Fruit fly (Drosophila melanogaster) whole organism, embryonic: ENCODE results near the gene Atpalpha.

Experiments
- Antp ChIP-seq: fragments of 200-800 bp; sonication (Bioruptor generic); optimal IDR thresholded peaks from 3 replicates; lab custom pipeline; 2016; ENCODE audit warnings: missing biosample characterization, missing genetic modification characterization
- Bdp1 ChIP-seq: fragments of 200-800 bp; sonication (Bioruptor generic); optimal IDR thresholded peaks from 3 replicates; lab custom pipeline; 2016; ENCODE audit warnings: missing biosample characterization, missing genetic modification characterization
- Blimp-1 ChIP-seq: fragments of 200-800 bp; sonication (Bioruptor generic); optimal IDR thresholded peaks from 3 replicates; lab custom pipeline; 2018; ENCODE audit warnings: missing biosample characterization, missing genetic modification characterization, mild to moderate bottlenecking, moderate library complexity, missing genetic modification reagents
- CG11085 ChIP-seq: fragments of 200-800 bp; sonication (Bioruptor generic); IDR thresholded peaks from 2 replicates; pipeline ENCODE4 v1.3.6; 2022; ENCODE audit warnings: missing biosample characterization, missing genetic modification characterization
- CG11247 ChIP-seq: fragments of 200-800 bp; sonication (Bioruptor generic); IDR thresholded peaks from 2 replicates; pipeline ENCODE4 v1.3.6; 2022; ENCODE audit warnings: missing biosample characterization, missing genetic modification characterization
- CG12155 ChIP-seq: fragments of 200-800 bp; sonication (Bioruptor generic); optimal IDR thresholded peaks from 3 replicates; lab custom pipeline; 2016; ENCODE audit warnings: missing biosample characterization, missing genetic modification characterization
- CG12391 ChIP-seq: fragments of 200-800 bp; sonication (Bioruptor generic); optimal IDR thresholded peaks from 3 replicates; lab custom pipeline; 2018; ENCODE audit warnings: missing biosample characterization, mild to moderate bottlenecking, missing genetic modification characterization, moderate library complexity
- CG13775 ChIP-seq: fragments of 200-800 bp; sonication (Bioruptor generic); optimal IDR thresholded peaks from 3 replicates; lab custom pipeline; 2017; ENCODE audit warnings: missing biosample characterization, mild to moderate bottlenecking, missing genetic modification characterization
- CG14014 ChIP-seq: fragments of 200-800 bp; sonication (Bioruptor generic); IDR thresholded peaks from 2 replicates; pipeline ENCODE4 v1.3.6; 2022; ENCODE audit warnings: missing biosample characterization, missing genetic modification characterization
- CG17359 ChIP-seq: fragments of 200-800 bp; sonication (Bioruptor generic); optimal IDR thresholded peaks from 3 replicates; lab custom pipeline; 2018; ENCODE audit warnings: missing biosample characterization, mild to moderate bottlenecking, missing genetic modification characterization, moderate library complexity
- CG17385 ChIP-seq: fragments of 200-800 bp; sonication (Bioruptor generic); optimal IDR thresholded peaks from 3 replicates; lab custom pipeline; 2018; ENCODE audit warnings: missing biosample characterization, mild to moderate bottlenecking, missing genetic modification characterization
- CG1792 ChIP-seq: fragments of 200-800 bp; sonication (Bioruptor generic); optimal IDR thresholded peaks from 2 replicates; lab custom pipeline; 2016; ENCODE audit warnings: missing biosample characterization, missing genetic modification characterization
- CG4328 ChIP-seq: fragments of 200-800 bp; sonication (Bioruptor generic); optimal IDR thresholded peaks from 3 replicates; lab custom pipeline; 2017; ENCODE audit warnings: missing biosample characterization, missing genetic modification reagents, missing genetic modification characterization
- CG4820 ChIP-seq: fragments of 200-800 bp; sonication (Bioruptor generic); optimal IDR thresholded peaks from 3 replicates; lab custom pipeline; 2016; ENCODE audit warnings: missing biosample characterization, missing genetic modification characterization
- CG5180 ChIP-seq: fragments of 200-800 bp; sonication (Bioruptor generic); optimal IDR thresholded peaks from 3 replicates; lab custom pipeline; 2017; ENCODE audit warnings: missing biosample characterization, missing genetic modification characterization, mild to moderate bottlenecking, moderate library complexity, missing genetic modification reagents
- CG8944 ChIP-seq: fragments of 200-800 bp; sonication (Bioruptor generic); optimal IDR thresholded peaks from 3 replicates; lab custom pipeline; 2016; ENCODE audit warnings: missing biosample characterization, missing genetic modification characterization
- CrebB ChIP-seq: fragments of 200-800 bp; sonication (Bioruptor generic); optimal IDR thresholded peaks from 3 replicates; lab custom pipeline; 2018; ENCODE audit warnings: missing biosample characterization, mild to moderate bottlenecking, missing genetic modification characterization
- E2f2 ChIP-seq: fragments of 200-800 bp; sonication (Bioruptor generic); IDR thresholded peaks from 2 replicates; pipeline ENCODE4 v1.3.6; 2022; ENCODE audit warnings: missing biosample characterization, missing genetic modification characterization
- Ets97D ChIP-seq: fragments of 200-800 bp; sonication (Bioruptor generic); optimal IDR thresholded peaks from 3 replicates; lab custom pipeline; 2016; ENCODE audit warnings: missing biosample characterization, missing genetic modification characterization
- H2.0 ChIP-seq: fragments of 200-800 bp; sonication (Bioruptor generic); IDR thresholded peaks from 2 replicates; pipeline ENCODE4 v1.3.6; 2022; ENCODE audit warnings: missing biosample characterization, missing genetic modification characterization
- Hr39 ChIP-seq: fragments of >200 bp; optimal IDR thresholded peaks from 2 replicates; lab custom pipeline; 2017
- MESR4 ChIP-seq: fragments of 200-800 bp; sonication (Bioruptor generic); optimal IDR thresholded peaks from 2 replicates; lab custom pipeline; 2018; ENCODE audit warnings: missing biosample characterization, mild to moderate bottlenecking, missing genetic modification characterization, moderate library complexity
- Max ChIP-seq: fragments of 200-800 bp; sonication (Bioruptor generic); optimal IDR thresholded peaks from 2 replicates; lab custom pipeline; 2016; ENCODE audit warnings: missing biosample characterization, mild to moderate bottlenecking, missing genetic modification characterization
- Oaz ChIP-seq: fragments of 200-800 bp; sonication (Bioruptor generic); IDR thresholded peaks from 2 replicates; pipeline ENCODE4 v1.3.6; 2022; ENCODE audit warnings: missing biosample characterization, missing genetic modification characterization
- Pdp1 ChIP-seq, 2 experiments: fragments of 200-800 bp; sonication (Bioruptor generic); optimal IDR thresholded peaks; 3 replicates each; lab custom pipeline; 2016; ENCODE audit warnings: missing biosample characterization in 2 of 2, missing genetic modification characterization in 2 of 2, mild to moderate bottlenecking in 1 of 2, moderate library complexity in 1 of 2
- Side ChIP-seq: fragments of 200-800 bp; sonication (Bioruptor generic); optimal IDR thresholded peaks from 2 replicates; lab custom pipeline; 2016; ENCODE audit warnings: missing biosample characterization, missing genetic modification characterization
- TFAM ChIP-seq: fragments of 200-800 bp; sonication (Bioruptor generic); optimal IDR thresholded peaks from 2 replicates; lab custom pipeline; 2017; ENCODE audit warnings: missing biosample characterization, missing genetic modification characterization, inconsistent platforms
- Vsx1 ChIP-seq: fragments of 200-800 bp; sonication (Bioruptor generic); optimal IDR thresholded peaks from 2 replicates; lab custom pipeline; 2017; ENCODE audit warnings: missing biosample characterization, mild to moderate bottlenecking, missing genetic modification characterization, missing genetic modification reagents
- az2 ChIP-seq: fragments of 200-800 bp; sonication (Bioruptor generic); optimal IDR thresholded peaks from 3 replicates; lab custom pipeline; 2016; ENCODE audit warnings: missing biosample characterization, missing genetic modification characterization
- cad ChIP-seq: fragments of >200 bp; optimal IDR thresholded peaks from 2 replicates; lab custom pipeline; 2017; ENCODE audit warnings: missing biosample characterization, missing genetic modification characterization
- dan ChIP-seq: fragments of 200-800 bp; sonication (Bioruptor generic); IDR thresholded peaks from 2 replicates; pipeline ENCODE4 v1.3.6; 2022; ENCODE audit warnings: missing biosample characterization, missing genetic modification characterization
- exex ChIP-seq: fragments of 200-800 bp; sonication (Bioruptor generic); optimal IDR thresholded peaks from 4 replicates; lab custom pipeline; 2018; ENCODE audit warnings: missing biosample characterization, mild to moderate bottlenecking, missing genetic modification characterization, moderate library complexity
- fd102C ChIP-seq: fragments of 200-800 bp; sonication (Bioruptor generic); optimal IDR thresholded peaks from 2 replicates; lab custom pipeline; 2018; ENCODE audit warnings: missing biosample characterization, mild to moderate bottlenecking, missing genetic modification characterization, moderate library complexity
- gro ChIP-seq: fragments of 200-800 bp; sonication (Bioruptor generic); optimal IDR thresholded peaks from 2 replicates; lab custom pipeline; 2016; ENCODE audit warnings: missing biosample characterization, missing genetic modification characterization
- ham ChIP-seq: fragments of 200-800 bp; sonication (Bioruptor generic); IDR thresholded peaks from 2 replicates; pipeline ENCODE4 v1.3.6; 2022; ENCODE audit warnings: missing biosample characterization, missing genetic modification characterization
- kay ChIP-seq: fragments of 200-800 bp; sonication (Bioruptor generic); optimal IDR thresholded peaks from 2 replicates; lab custom pipeline; 2016; ENCODE audit warnings: missing biosample characterization, missing genetic modification characterization
- knrl ChIP-seq: fragments of 200-800 bp; sonication (Bioruptor generic); IDR thresholded peaks from 3 replicates; pipeline ENCODE4 v1.3.6; 2022; ENCODE audit warnings: missing biosample characterization, missing genetic modification characterization; ENCODE audit not compliant: partially characterized antibody
- mld ChIP-seq: fragments of 200-800 bp; sonication (Bioruptor generic); IDR thresholded peaks from 3 replicates; pipeline ENCODE4 v1.3.6; 2022; ENCODE audit warnings: missing biosample characterization, missing genetic modification characterization; ENCODE audit not compliant: partially characterized antibody
- nom ChIP-seq: fragments of 200-800 bp; sonication (Bioruptor generic); optimal IDR thresholded peaks from 2 replicates; lab custom pipeline; 2017; ENCODE audit warnings: missing biosample characterization, missing genetic modification characterization, mild to moderate bottlenecking, moderate library complexity, missing genetic modification reagents
- org-1 ChIP-seq: fragments of 200-800 bp; sonication (Bioruptor generic); optimal IDR thresholded peaks from 2 replicates; lab custom pipeline; 2017; ENCODE audit warnings: missing biosample characterization, missing genetic modification characterization
- psq ChIP-seq: fragments of 200-800 bp; sonication (Bioruptor generic); optimal IDR thresholded peaks from 2 replicates; lab custom pipeline; 2017; ENCODE audit warnings: missing biosample characterization, missing genetic modification characterization
- sens ChIP-seq: fragments of 200-800 bp; sonication (Bioruptor generic); peaks from one replicate; lab custom pipeline; 2016; ENCODE audit warnings: missing biosample characterization, missing genetic modification characterization
- shn ChIP-seq: fragments of 200-800 bp; sonication (Bioruptor generic); optimal IDR thresholded peaks from 3 replicates; lab custom pipeline; 2016; ENCODE audit warnings: missing biosample characterization, missing genetic modification characterization
- stwl ChIP-seq: fragments of 200-800 bp; sonication (Bioruptor generic); optimal IDR thresholded peaks from 3 replicates; lab custom pipeline; 2018; ENCODE audit warnings: missing biosample characterization, mild to moderate bottlenecking, missing genetic modification characterization, moderate library complexity
- tup ChIP-seq: fragments of 200-800 bp; sonication (Bioruptor generic); optimal IDR thresholded peaks from 2 replicates; lab custom pipeline; 2016; ENCODE audit warnings: missing biosample characterization, mild to moderate bottlenecking, missing genetic modification characterization, moderate library complexity
- unc-4 ChIP-seq: fragments of 200-800 bp; sonication (Bioruptor generic); IDR thresholded peaks from 2 replicates; pipeline ENCODE4 v1.3.6; 2022; ENCODE audit warnings: missing biosample characterization, missing genetic modification characterization; ENCODE audit not compliant: partially characterized antibody
- usp ChIP-seq: fragments of >200 bp; optimal IDR thresholded peaks from 2 replicates; lab custom pipeline; 2017; ENCODE audit warnings: missing biosample characterization, missing genetic modification characterization
- zfh2 ChIP-seq: fragments of 200-800 bp; sonication (Bioruptor generic); optimal IDR thresholded peaks from 2 replicates; lab custom pipeline; 2016; ENCODE audit warnings: missing biosample characterization, missing genetic modification characterization

The Atpalpha gene

DNA sequence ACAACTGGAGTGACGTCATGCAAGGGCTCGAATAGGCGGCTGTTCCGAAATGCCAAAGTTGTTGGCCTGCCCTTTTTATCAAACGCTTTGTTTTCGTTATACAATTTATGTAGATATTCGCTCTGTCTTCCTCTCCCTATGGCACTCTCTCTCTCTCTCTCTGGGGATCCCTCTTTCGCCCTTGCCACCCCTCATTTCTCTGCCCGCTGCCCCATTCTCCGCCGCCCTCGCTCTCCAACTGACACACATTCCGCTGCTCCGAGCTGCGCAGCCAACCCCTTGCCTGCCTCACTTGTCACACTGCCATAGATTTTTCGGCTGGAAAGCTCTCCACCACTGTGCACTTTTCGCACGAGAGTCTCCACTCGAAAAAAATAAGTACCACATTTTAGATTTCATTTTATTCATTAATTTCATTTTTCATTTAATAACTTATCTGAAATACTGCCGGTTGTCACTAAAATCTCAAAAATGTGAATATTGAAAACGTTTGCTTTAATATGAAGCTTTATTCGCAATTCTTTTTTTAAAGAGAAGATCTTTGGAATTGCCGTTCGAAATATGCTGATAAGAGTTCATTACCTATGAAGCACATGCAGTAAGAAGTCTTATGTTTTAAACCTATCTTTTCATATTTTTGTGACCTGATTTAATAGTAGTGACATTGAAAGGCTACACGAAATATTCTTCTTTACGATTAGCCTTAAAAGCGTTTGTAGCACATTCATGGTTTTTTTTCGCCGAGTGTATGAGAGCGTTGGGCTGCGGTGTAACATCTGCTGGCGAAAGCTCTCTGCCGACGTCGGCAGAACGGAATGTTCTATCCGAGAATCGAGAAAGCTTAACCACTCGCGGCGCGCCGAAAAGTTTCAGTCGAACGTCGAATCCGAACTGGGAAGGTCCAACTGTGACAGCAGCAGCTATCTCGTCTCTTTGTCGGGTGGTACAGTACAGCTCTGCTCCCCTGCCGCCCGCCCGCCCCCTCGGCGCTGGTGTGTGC lies 8.7 kb downstream of the Atpalpha start (continued):
- TF ChIP-seq Side (GFP tag; lab: Kevin White, UChicago): peak; percentile 65
- TF ChIP-seq az2: peak; percentile 89
- peak; percentile 69 for TF ChIP-seq shn (GFP tag; lab: Kevin White, UChicago)
- no peak for TF ChIP-seq Hr39 (lab: Kevin White, UChicago)
- TF ChIP-seq dan (GFP tag; lab: Robert Waterston, UW): no peak
- no peak for TF ChIP-seq Oaz
- no peak for TF ChIP-seq unc-4 (GFP tag; lab: Robert Waterston, UW)
- peak; percentile 92 for TF ChIP-seq CG4328 (GFP tag; lab: Kevin White, UChicago)
- TF ChIP-seq CG8944 (GFP tag; lab: Kevin White, UChicago): peak; percentile 62
- peak; percentile 69 for TF ChIP-seq exex
- TF ChIP-seq fd102C: no peak
- TF ChIP-seq psq: peak; percentile 67
- TF ChIP-seq Ets97D (GFP tag; lab: Kevin White, UChicago): no peak
- peak; percentile 79 for TF ChIP-seq CG4820 (GFP tag; lab: Kevin White, UChicago)
- peak; percentile 87 for TF ChIP-seq CG17385 (GFP tag; lab: Kevin White, UChicago)
- peak; percentile 84 for TF ChIP-seq CG5180 (GFP tag; lab: Kevin White, UChicago)
- TF ChIP-seq knrl: peak; percentile 14; the same call in 1 of the 3 replicates
- TF ChIP-seq Blimp-1: peak; percentile 84
- peak; percentile 1 for TF ChIP-seq TFAM
- TF ChIP-seq kay (GFP tag; lab: Kevin White, UChicago): peak; percentile 58
- no peak for TF ChIP-seq stwl (tag; lab: Kevin White, UChicago)
- peak; percentile 40; the same call in 1 of the 2 replicates for TF ChIP-seq CG11247 (GFP tag; lab: Robert Waterston, UW)
- peak; percentile 80 for TF ChIP-seq CG12155 (GFP tag; lab: Kevin White, UChicago)
- TF ChIP-seq CG12391 (tag; lab: Kevin White, UChicago): peak; percentile 88
- peak; percentile 62 for TF ChIP-seq Bdp1
- peak; percentile 94 for TF ChIP-seq sens
- peak; percentile 73 for TF ChIP-seq CG1792
- peak; percentile 75 for TF ChIP-seq gro (GFP tag; lab: Kevin White, UChicago)
- 0 out of 3 replicates have a peak, but pooled peaks have one; percentile 20 for TF ChIP-seq mld
- no peak for TF ChIP-seq cad (GFP tag; lab: Kevin White, UChicago)
- TF ChIP-seq usp (GFP tag; lab: Kevin White, UChicago): no peak
- TF ChIP-seq MESR4 (GFP tag; lab: Kevin White, UChicago): no peak
- no peak for TF ChIP-seq H2.0 (GFP tag; lab: Robert Waterston, UW)
- TF ChIP-seq tup (GFP tag; lab: Kevin White, UChicago): peak; percentile 53
- TF ChIP-seq Antp (GFP tag; lab: Kevin White, UChicago): peak; percentile 75
- peak; percentile 87 to 99 for TF ChIP-seq Pdp1 (GFP tag; optimal IDR thresholded peaks at IDR 0.05; lab: Kevin White, UChicago)
- TF ChIP-seq CG17359 (tag; lab: Kevin White, UChicago): peak; percentile 86
- TF ChIP-seq ham: no peak
- TF ChIP-seq CrebB (tag; lab: Kevin White, UChicago): no peak
- no peak for TF ChIP-seq nom (GFP tag; lab: Kevin White, UChicago)
- TF ChIP-seq Max (GFP tag; lab: Kevin White, UChicago): peak; percentile 89
- peak; percentile 91 for TF ChIP-seq org-1 (GFP tag; lab: Kevin White, UChicago)
- peak; percentile 70 for TF ChIP-seq Vsx1 (GFP tag; lab: Kevin White, UChicago)
- peak; percentile 92 for TF ChIP-seq CG13775 (GFP tag; lab: Kevin White, UChicago)
- TF ChIP-seq CG14014 (GFP tag; lab: Robert Waterston, UW): 0 out of 2 replicates have a peak, but pooled peaks have one; percentile 52
- TF ChIP-seq zfh2 (GFP tag; lab: Kevin White, UChicago): peak; percentile 89
- no peak for TF ChIP-seq CG11085 (GFP tag; lab: Robert Waterston, UW)
- TF ChIP-seq E2f2 (GFP tag; lab: Robert Waterston, UW): peak; percentile 39; the same call in 1 of the 2 replicates
